Fruit fly (Drosophila melanogaster) whole organism, embryonic: ENCODE results near the gene CG44270.

Experiments used
- Awh ChIP-seq: fragments of 200-800 bp; sonication (Bioruptor generic); IDR thresholded peaks from 2 replicates; pipeline ENCODE4, ENCODE4 v1.3.6; 2022; ENCODE audit warnings: missing biosample characterization, missing genetic modification characterization
- CG10366 ChIP-seq: fragments of 200-800 bp; sonication (Bioruptor generic); IDR thresholded peaks from 2 replicates; pipeline ENCODE4 v1.3.6; 2022; ENCODE audit warnings: missing biosample characterization, missing genetic modification characterization
- CG10431 ChIP-seq: fragments of 200-800 bp; sonication (Bioruptor generic); optimal IDR thresholded peaks from 3 replicates; lab custom pipeline; 2018; ENCODE audit warnings: missing biosample characterization, mild to moderate bottlenecking, missing genetic modification characterization
- CG10565 ChIP-seq: fragments of 200-800 bp; sonication (Bioruptor generic); optimal IDR thresholded peaks from 3 replicates; lab custom pipeline; 2016; ENCODE audit warnings: missing biosample characterization, mild to moderate bottlenecking, missing genetic modification characterization
- CG10979 ChIP-seq: fragments of 200-800 bp; sonication (Bioruptor generic); optimal IDR thresholded peaks from 2 replicates; lab custom pipeline; 2018; ENCODE audit warnings: missing biosample characterization, mild to moderate bottlenecking, missing genetic modification characterization, moderate library complexity
- CG11085 ChIP-seq: fragments of 200-800 bp; sonication (Bioruptor generic); IDR thresholded peaks from 2 replicates; pipeline ENCODE4 v1.3.6; 2022; ENCODE audit warnings: missing biosample characterization, missing genetic modification characterization
- CG11456 ChIP-seq: fragments of 200-800 bp; sonication (Bioruptor generic); IDR thresholded peaks from 3 replicates; pipeline ENCODE4 v1.3.6; 2022; ENCODE audit warnings: missing biosample characterization, missing genetic modification characterization
- CG12155 ChIP-seq: fragments of 200-800 bp; sonication (Bioruptor generic); optimal IDR thresholded peaks from 3 replicates; lab custom pipeline; 2016; ENCODE audit warnings: missing biosample characterization, missing genetic modification characterization
- CG1233 ChIP-seq: fragments of 200-800 bp; sonication (Bioruptor generic); optimal IDR thresholded peaks from 4 replicates; lab custom pipeline; 2018; ENCODE audit warnings: missing biosample characterization, mild to moderate bottlenecking, missing genetic modification characterization
- CG12659 ChIP-seq: fragments of 200-800 bp; sonication (Bioruptor generic); optimal IDR thresholded peaks from 3 replicates; lab custom pipeline; 2017; ENCODE audit warnings: mild to moderate bottlenecking, missing biosample characterization, missing genetic modification reagents, missing genetic modification characterization
- CG12942 ChIP-seq: fragments of 200-800 bp; sonication (Bioruptor generic); optimal IDR thresholded peaks from 3 replicates; lab custom pipeline; 2016; ENCODE audit warnings: missing biosample characterization, missing genetic modification characterization
- CG14050 ChIP-seq: fragments of 200-800 bp; sonication (Bioruptor generic); IDR thresholded peaks from 3 replicates; pipeline ENCODE4 v1.3.6; 2022; ENCODE audit warnings: missing biosample characterization, missing genetic modification characterization
- CG15514 ChIP-seq: fragments of 200-800 bp; sonication (Bioruptor generic); optimal IDR thresholded peaks from 3 replicates; lab custom pipeline; 2017; ENCODE audit warnings: missing biosample characterization, missing genetic modification characterization, mild to moderate bottlenecking, moderate library complexity, missing genetic modification reagents
- CG15696 ChIP-seq: fragments of 200-800 bp; sonication (Bioruptor generic); optimal IDR thresholded peaks from 2 replicates; lab custom pipeline; 2019; ENCODE audit warnings: missing biosample characterization, mild to moderate bottlenecking, missing genetic modification characterization, moderate library complexity
- CG16813 ChIP-seq: fragments of 200-800 bp; sonication (Bioruptor generic); IDR thresholded peaks from 3 replicates; pipeline ENCODE4 v1.3.6; 2022; ENCODE audit warnings: missing biosample characterization, missing genetic modification characterization; ENCODE audit not compliant: partially characterized antibody
- CG17361 ChIP-seq: fragments of 200-800 bp; sonication (Bioruptor generic); IDR thresholded peaks from 3 replicates; pipeline ENCODE4 v1.3.6; 2022; ENCODE audit warnings: missing biosample characterization, missing genetic modification characterization
- CG17612 ChIP-seq: fragments of 200-800 bp; sonication (Bioruptor generic); IDR thresholded peaks from 2 replicates; pipeline ENCODE4 v1.3.6; 2022; ENCODE audit warnings: missing biosample characterization, missing genetic modification characterization
- CG1792 ChIP-seq: fragments of 200-800 bp; sonication (Bioruptor generic); optimal IDR thresholded peaks from 2 replicates; lab custom pipeline; 2016; ENCODE audit warnings: missing biosample characterization, missing genetic modification characterization
- CG18476 ChIP-seq: fragments of 200-800 bp; sonication (Bioruptor generic); optimal IDR thresholded peaks from 2 replicates; lab custom pipeline; 2016; ENCODE audit warnings: missing biosample characterization, mild to moderate bottlenecking, missing genetic modification characterization
- CG2116 ChIP-seq: fragments of 200-800 bp; sonication (Bioruptor generic); optimal IDR thresholded peaks from 3 replicates; lab custom pipeline; 2018; ENCODE audit warnings: missing biosample characterization, mild to moderate bottlenecking, missing genetic modification characterization
- CG30403 ChIP-seq: fragments of 200-800 bp; sonication (Bioruptor generic); optimal IDR thresholded peaks from 3 replicates; lab custom pipeline; 2016; ENCODE audit warnings: missing biosample characterization, missing genetic modification characterization
- CG34224 ChIP-seq: fragments of 200-800 bp; sonication (Bioruptor generic); IDR thresholded peaks from 3 replicates; pipeline ENCODE4 v1.3.6; 2022; ENCODE audit warnings: missing biosample characterization, missing genetic modification characterization; ENCODE audit not compliant: partially characterized antibody
- CG34376 ChIP-seq: fragments of 200-800 bp; sonication (Bioruptor generic); optimal IDR thresholded peaks from 2 replicates; lab custom pipeline; 2018; ENCODE audit warnings: missing biosample characterization, mild to moderate bottlenecking, missing genetic modification characterization
- CG3838 ChIP-seq: fragments of 200-800 bp; sonication (Bioruptor generic); optimal IDR thresholded peaks from 3 replicates; lab custom pipeline; 2016; ENCODE audit warnings: missing biosample characterization, missing genetic modification characterization
- CG3847 ChIP-seq: fragments of 200-800 bp; sonication (Bioruptor generic); IDR thresholded peaks from 2 replicates; pipeline ENCODE4 v1.3.6; 2022; ENCODE audit warnings: missing biosample characterization, missing genetic modification characterization
- CG3995 ChIP-seq: fragments of 200-800 bp; sonication (Bioruptor generic); optimal IDR thresholded peaks from 3 replicates; lab custom pipeline; 2016; ENCODE audit warnings: missing biosample characterization, missing genetic modification characterization
- CG42726 ChIP-seq: fragments of 200-800 bp; sonication (Bioruptor generic); IDR thresholded peaks from 2 replicates; pipeline ENCODE4 v1.3.6; 2022; ENCODE audit warnings: missing biosample characterization, missing genetic modification characterization; ENCODE audit not compliant: partially characterized antibody
- CG8359 ChIP-seq: fragments of 200-800 bp; sonication (Bioruptor generic); optimal IDR thresholded peaks from 2 replicates; lab custom pipeline; 2017; ENCODE audit warnings: missing biosample characterization, mild to moderate bottlenecking, missing genetic modification characterization, borderline replicate concordance
- CG9437 ChIP-seq: fragments of 200-800 bp; sonication (Bioruptor generic); optimal IDR thresholded peaks from 2 replicates; lab custom pipeline; 2018; ENCODE audit warnings: missing biosample characterization, mild to moderate bottlenecking, missing genetic modification characterization
- Dad ChIP-seq: fragments of 200-800 bp; sonication (Bioruptor generic); optimal IDR thresholded peaks from 3 replicates; lab custom pipeline; 2016; ENCODE audit warnings: missing biosample characterization, missing genetic modification characterization
- E2f1 ChIP-seq: fragments of 200-800 bp; sonication (Bioruptor generic); IDR thresholded peaks from 2 replicates; pipeline ENCODE4 v1.3.6; 2022; ENCODE audit warnings: missing biosample characterization, missing genetic modification characterization
- HHEX ChIP-seq: fragments of 200-800 bp; sonication (Bioruptor generic); optimal IDR thresholded peaks from 3 replicates; lab custom pipeline; 2017; ENCODE audit warnings: missing biosample characterization, mild to moderate bottlenecking, missing genetic modification characterization, missing genetic modification reagents
- HLHmδ ChIP-seq: fragments of 200-800 bp; sonication (Bioruptor generic); optimal IDR thresholded peaks from 2 replicates; lab custom pipeline; 2018; ENCODE audit warnings: missing biosample characterization, mild to moderate bottlenecking, missing genetic modification characterization, moderate library complexity
- Hmr ChIP-seq: fragments of 200-800 bp; sonication (Bioruptor generic); optimal IDR thresholded peaks from 3 replicates; lab custom pipeline; 2017; ENCODE audit warnings: mild to moderate bottlenecking, missing biosample characterization, missing genetic modification reagents, missing genetic modification characterization
- Lim3 ChIP-seq: fragments of 200-800 bp; sonication (Bioruptor generic); IDR thresholded peaks from 2 replicates; pipeline ENCODE4 v1.3.6; 2022; ENCODE audit warnings: missing biosample characterization, missing genetic modification characterization
- MBD-R2 ChIP-seq: fragments of 200-800 bp; sonication (Bioruptor generic); IDR thresholded peaks from 2 replicates; pipeline ENCODE4 v1.3.6; 2022; ENCODE audit warnings: missing biosample characterization, missing genetic modification characterization
- Max ChIP-seq: fragments of 200-800 bp; sonication (Bioruptor generic); optimal IDR thresholded peaks from 2 replicates; lab custom pipeline; 2016; ENCODE audit warnings: missing biosample characterization, mild to moderate bottlenecking, missing genetic modification characterization
- Nf-YA ChIP-seq: fragments of 200-800 bp; sonication (Bioruptor generic); IDR thresholded peaks from 2 replicates; pipeline ENCODE4 v1.3.6; 2022; ENCODE audit warnings: missing biosample characterization, missing genetic modification characterization
- Nf-YB ChIP-seq: fragments of 200-800 bp; sonication (Bioruptor generic); optimal IDR thresholded peaks from 3 replicates; lab custom pipeline; 2019; ENCODE audit warnings: missing biosample characterization, mild to moderate bottlenecking, missing genetic modification characterization, moderate library complexity
- Ravus ChIP-seq: fragments of 200-800 bp; sonication (Bioruptor generic); IDR thresholded peaks from 2 replicates; pipeline ENCODE4 v1.3.6; 2022; ENCODE audit warnings: missing biosample characterization, missing genetic modification characterization
- Side ChIP-seq: fragments of 200-800 bp; sonication (Bioruptor generic); optimal IDR thresholded peaks from 2 replicates; lab custom pipeline; 2016; ENCODE audit warnings: missing biosample characterization, missing genetic modification characterization
- Six4 ChIP-seq: fragments of 200-800 bp; sonication (Bioruptor generic); optimal IDR thresholded peaks from 2 replicates; lab custom pipeline; 2016; ENCODE audit warnings: missing biosample characterization, missing genetic modification characterization
- Sox102F ChIP-seq: fragments of 200-800 bp; sonication (Bioruptor generic); optimal IDR thresholded peaks from 2 replicates; lab custom pipeline; 2018; ENCODE audit warnings: missing biosample characterization, mild to moderate bottlenecking, missing genetic modification characterization, moderate library complexity
- cg ChIP-seq: fragments of 200-800 bp; sonication (Bioruptor generic); optimal IDR thresholded peaks from 3 replicates; lab custom pipeline; 2019; ENCODE audit warnings: missing biosample characterization, mild to moderate bottlenecking, missing genetic modification characterization, moderate library complexity
- dan ChIP-seq: fragments of 200-800 bp; sonication (Bioruptor generic); IDR thresholded peaks from 2 replicates; pipeline ENCODE4 v1.3.6; 2022; ENCODE audit warnings: missing biosample characterization, missing genetic modification characterization
- dimm ChIP-seq: fragments of 200-800 bp; sonication (Bioruptor generic); IDR thresholded peaks from 2 replicates; pipeline ENCODE4 v1.3.6; 2022; ENCODE audit warnings: missing biosample characterization, missing genetic modification characterization
- disco-r ChIP-seq: fragments of 200-800 bp; sonication (Bioruptor generic); optimal IDR thresholded peaks from 2 replicates; lab custom pipeline; 2016; ENCODE audit warnings: missing biosample characterization, missing genetic modification characterization
- dysf ChIP-seq: fragments of 200-800 bp; sonication (Bioruptor generic); IDR thresholded peaks from 3 replicates; pipeline ENCODE4 v1.3.6; 2022; ENCODE audit warnings: missing biosample characterization, missing genetic modification characterization
- sima ChIP-seq: fragments of 200-800 bp; sonication (Bioruptor generic); optimal IDR thresholded peaks from 2 replicates; lab custom pipeline; 2016; ENCODE audit warnings: missing biosample characterization, missing genetic modification characterization
- wor ChIP-seq: fragments of 200-800 bp; sonication (Bioruptor generic); IDR thresholded peaks from 2 replicates; pipeline ENCODE4 v1.3.6; 2022; ENCODE audit warnings: missing biosample characterization, missing genetic modification characterization

Gene CG44270

DNA sequence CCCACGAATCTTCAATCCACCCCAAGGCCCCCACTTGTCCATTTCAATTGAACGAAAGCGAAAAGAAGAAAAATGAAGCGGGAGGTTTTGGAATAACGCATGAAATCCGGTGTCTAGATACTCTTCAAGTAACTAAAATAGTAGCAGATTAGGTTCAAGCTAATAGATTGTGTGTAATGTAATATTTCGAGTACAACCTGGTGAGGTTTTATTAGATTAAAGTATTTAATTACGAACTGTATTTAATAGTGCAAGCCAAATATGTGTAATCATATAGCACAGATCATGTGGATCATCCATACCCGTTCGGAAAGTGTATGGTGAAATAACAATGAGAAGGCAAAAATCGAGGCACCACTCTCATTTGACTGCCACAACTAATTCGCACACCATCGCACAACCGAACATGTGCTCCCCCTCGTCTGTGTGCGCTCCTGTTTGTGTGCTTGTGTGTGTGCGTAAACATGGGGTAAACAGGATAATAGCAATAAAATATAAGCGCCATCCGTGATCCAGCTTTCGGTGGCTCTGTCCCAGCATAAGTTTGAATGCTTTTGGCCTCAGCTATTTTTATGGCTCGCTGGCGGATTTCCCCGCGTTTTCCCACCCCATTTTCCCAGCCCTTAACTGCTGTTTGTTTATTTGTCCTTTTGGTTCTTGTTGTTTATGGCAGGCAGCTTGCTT is 8.5 kb downstream of the CG44270 start (continued):
- TF ChIP-seq Max (no peak), Dad (GFP tag; lab: Kevin White, UChicago) (no peak), CG1233 (GFP tag; lab: Kevin White, UChicago) (no peak), CG3847 (GFP tag; lab: Robert Waterston, UW) (0 out of 2 replicates have a peak, but pooled peaks have one; percentile 9), CG2116 (GFP tag; lab: Kevin White, UChicago) (no peak), HLHmδ (GFP tag; lab: Kevin White, UChicago) (no peak), CG10431 (GFP tag; lab: Kevin White, UChicago) (no peak), Nf-YA (GFP tag; lab: Robert Waterston, UW) (no peak), CG12659 (GFP tag; lab: Kevin White, UChicago) (peak; percentile 17), CG11085 (GFP tag; lab: Robert Waterston, UW) (no peak), CG10979 (no peak), CG10565 (GFP tag; lab: Kevin White, UChicago) (no peak), CG34224 (no peak), CG16813 (GFP tag; lab: Robert Waterston, UW) (no peak), CG12942 (GFP tag; lab: Kevin White, UChicago) (no peak), CG15514 (GFP tag; lab: Kevin White, UChicago) (peak; percentile 26), Side (GFP tag; lab: Kevin White, UChicago) (no peak), Nf-YB (no peak), CG10366 (no peak; the same call in 1 of the 2 replicates), Six4 (GFP tag; lab: Kevin White, UChicago) (no peak), CG1792 (GFP tag; lab: Kevin White, UChicago) (no peak), CG12155 (no peak), dysf (GFP tag; lab: Robert Waterston, UW) (no peak), CG42726 (GFP tag; lab: Robert Waterston, UW) (no peak), dimm (GFP tag; lab: Robert Waterston, UW) (no peak), CG17612 (no peak), dan (GFP tag; lab: Robert Waterston, UW) (no peak), CG15696 (tag; lab: Kevin White, UChicago) (no peak), CG14050 (GFP tag; lab: Robert Waterston, UW) (0 out of 3 replicates have a peak, but pooled peaks have one; percentile 13), wor (GFP tag; lab: Robert Waterston, UW) (no peak), CG17361 (GFP tag; lab: Robert Waterston, UW) (peak; percentile 43; the same call in 1 of the 3 replicates), cg (GFP tag; lab: Kevin White, UChicago) (no peak), Awh (no peak), sima (GFP tag; lab: Kevin White, UChicago) (no peak), Sox102F (GFP tag; lab: Kevin White, UChicago) (peak; percentile 52), CG30403 (GFP tag; lab: Kevin White, UChicago) (peak; percentile 33), CG3995 (GFP tag; lab: Kevin White, UChicago) (no peak), MBD-R2 (no peak), Hmr (GFP tag; lab: Kevin White, UChicago) (peak; percentile 47), CG34376 (no peak), disco-r (GFP tag; lab: Kevin White, UChicago) (no peak), CG9437 (GFP tag; lab: Kevin White, UChicago) (no peak), CG18476 (GFP tag; lab: Kevin White, UChicago) (no peak), E2f1 (GFP tag; lab: Robert Waterston, UW) (no peak), HHEX (GFP tag; lab: Kevin White, UChicago) (no peak), Ravus (GFP tag; lab: Robert Waterston, UW) (no peak), CG8359 (no peak), Lim3 (GFP tag; lab: Robert Waterston, UW) (no peak), CG11456 (GFP tag; lab: Robert Waterston, UW) (no peak), CG3838 (GFP tag; lab: Kevin White, UChicago) (no peak)
